Fruit fly (Drosophila melanogaster): ENCODE results near the gene alpha4GT2.

DNA sequence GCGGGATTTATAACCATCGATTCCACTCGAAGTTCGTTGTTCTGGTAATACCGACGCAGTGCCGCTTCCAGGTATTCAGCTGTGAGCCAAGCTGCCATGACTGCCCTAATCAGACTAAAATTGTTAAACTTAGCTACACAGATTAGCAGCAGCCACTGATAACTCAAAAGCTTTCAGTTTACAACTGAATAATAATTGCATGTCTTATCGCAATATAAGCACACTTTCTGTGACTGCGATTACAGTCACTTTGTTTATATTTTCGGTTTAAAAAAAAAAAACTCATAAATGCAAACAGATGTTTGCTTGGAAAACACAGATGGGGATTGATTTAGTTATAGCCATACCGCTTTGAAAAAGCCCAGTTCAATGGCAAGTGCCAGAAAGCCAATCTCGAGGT, 42.7 kb upstream of the alpha4GT2 start, which contains the start of gene CG31380:
- TF ChIP-seq psq (optimal IDR thresholded peaks at IDR 0.05) (no peak), ttk (optimal IDR thresholded peaks at IDR 0.05) (no peak), h (optimal IDR thresholded peaks at IDR 0.05) (no peak), insv (optimal IDR thresholded peaks at IDR 0.05) (no peak)

Measured in Kc167 (cell line).